Worm (Caenorhabditis elegans) whole organism, L3 larva: ENCODE data around the gene tbc-16.

ENCODE experiments used
- R02D3.7 ChIP-seq: fragments of 150-350 bp; optimal IDR thresholded peaks from 2 replicates; lab custom pipeline; 2014; ENCODE audit warnings: missing biosample characterization, missing genetic modification characterization
- ZK546.5 ChIP-seq: sonication (generic microtip); optimal IDR thresholded peaks from 2 replicates; lab custom pipeline; 2017; ENCODE audit warnings: missing biosample characterization, missing genetic modification characterization
- aly-2 ChIP-seq: fragments of 150-350 bp; optimal IDR thresholded peaks from 2 replicates; lab custom pipeline; 2014; ENCODE audit warnings: missing biosample characterization, missing genetic modification characterization
- ama-1 ChIP-seq: fragments of 150-350 bp; optimal IDR thresholded peaks from 2 replicates; lab custom pipeline; 2018
- ceh-16 ChIP-seq: sonication (generic microtip); optimal IDR thresholded peaks from 2 replicates; lab custom pipeline; 2017; ENCODE audit warnings: missing biosample characterization, missing genetic modification characterization
- ceh-28 ChIP-seq: fragments of 150-350 bp; optimal IDR thresholded peaks from 2 replicates; lab custom pipeline; 2014; ENCODE audit warnings: missing biosample characterization, missing genetic modification reagents, missing genetic modification characterization
- daf-12 ChIP-seq: fragments of 150-350 bp; optimal IDR thresholded peaks from 2 replicates; lab custom pipeline; 2014; ENCODE audit warnings: missing biosample characterization, missing genetic modification reagents, missing genetic modification characterization
- egl-5 ChIP-seq: fragments of 150-350 bp; optimal IDR thresholded peaks from 2 replicates; lab custom pipeline; 2017; ENCODE audit warnings: missing biosample characterization, missing genetic modification reagents, missing genetic modification characterization, inconsistent platforms
- elt-1 ChIP-seq: fragments of 150-350 bp; optimal IDR thresholded peaks from 2 replicates; lab custom pipeline; 2014; ENCODE audit warnings: missing biosample characterization, missing genetic modification characterization
- elt-3 ChIP-seq, 3 experiments: fragments of 150-350 bp in 1 of 3; sonication (generic microtip) in 2 of 3; optimal IDR thresholded peaks; 2 replicates in 2 of 3; 4 replicates in 1 of 3; lab custom pipeline; 2014 to 2017; ENCODE audit warnings: missing biosample characterization in 3 of 3, missing genetic modification characterization in 3 of 3
- fkh-2 ChIP-seq: fragments of 150-350 bp; optimal IDR thresholded peaks from 2 replicates; lab custom pipeline; 2014; ENCODE audit warnings: missing biosample characterization, missing genetic modification reagents, missing genetic modification characterization
- fos-1 ChIP-seq: fragments of 150-350 bp; optimal IDR thresholded peaks from 2 replicates; lab custom pipeline; 2014; ENCODE audit warnings: missing biosample characterization, missing genetic modification characterization
- hmg-11 ChIP-seq: sonication (generic microtip); optimal IDR thresholded peaks from 2 replicates; lab custom pipeline; 2016; ENCODE audit warnings: missing genetic modification characterization, missing compliant biosample characterization
- lin-15B ChIP-seq: fragments of 150-350 bp; optimal IDR thresholded peaks from 2 replicates; lab custom pipeline; 2014; ENCODE audit warnings: missing biosample characterization, missing genetic modification characterization
- lin-39 ChIP-seq: fragments of 150-350 bp; optimal IDR thresholded peaks from 2 replicates; lab custom pipeline; 2018; ENCODE audit warnings: missing biosample characterization, missing genetic modification reagents, missing genetic modification characterization
- lsy-12 ChIP-seq: sonication (generic microtip); optimal IDR thresholded peaks from 2 replicates; lab custom pipeline; 2016; ENCODE audit warnings: mild to moderate bottlenecking, missing genetic modification characterization, missing compliant biosample characterization
- nhr-23 ChIP-seq: fragments of 150-350 bp; optimal IDR thresholded peaks from 2 replicates; lab custom pipeline; 2014; ENCODE audit warnings: missing biosample characterization, missing genetic modification reagents, missing genetic modification characterization
- nhr-237 ChIP-seq: fragments of 150-350 bp; optimal IDR thresholded peaks from 2 replicates; lab custom pipeline; 2014; ENCODE audit warnings: missing biosample characterization, missing genetic modification characterization
- nhr-25 ChIP-seq: sonication (generic microtip); optimal IDR thresholded peaks from 2 replicates; lab custom pipeline; 2017; ENCODE audit warnings: missing biosample characterization, missing genetic modification characterization
- nhr-43 ChIP-seq: sonication (generic microtip); optimal IDR thresholded peaks from 2 replicates; lab custom pipeline; 2016; ENCODE audit warnings: mild to moderate bottlenecking, missing genetic modification characterization, missing compliant biosample characterization; ENCODE audit not compliant: poor library complexity, severe bottlenecking
- nhr-77 ChIP-seq: fragments of 150-350 bp; optimal IDR thresholded peaks from 2 replicates; lab custom pipeline; 2014; ENCODE audit warnings: missing biosample characterization, missing genetic modification characterization
- pqm-1 ChIP-seq: fragments of 150-350 bp; optimal IDR thresholded peaks from 2 replicates; lab custom pipeline; 2017; ENCODE audit warnings: missing biosample characterization, missing genetic modification characterization, inconsistent platforms
- sea-2 ChIP-seq: fragments of 150-350 bp; sonication (generic microtip); optimal IDR thresholded peaks from 4 replicates; lab custom pipeline; 2014; ENCODE audit warnings: missing biosample characterization, missing genetic modification reagents, missing genetic modification characterization
- skn-1 ChIP-seq: fragments of 150-350 bp; optimal IDR thresholded peaks from 2 replicates; lab custom pipeline; 2014; ENCODE audit warnings: missing biosample characterization, missing genetic modification characterization
- snpc-4 ChIP-seq: fragments of 150-350 bp; optimal IDR thresholded peaks from 2 replicates; lab custom pipeline; 2014; ENCODE audit warnings: missing biosample characterization, missing genetic modification characterization
- tbx-2 ChIP-seq: sonication (generic microtip); optimal IDR thresholded peaks from 2 replicates; lab custom pipeline; 2016; ENCODE audit warnings: mild to moderate bottlenecking, missing genetic modification characterization, missing compliant biosample characterization
- unc-39 ChIP-seq: sonication (generic microtip); optimal IDR thresholded peaks from 4 replicates; lab custom pipeline; 2017; ENCODE audit warnings: missing biosample characterization, missing genetic modification characterization
- unc-62 ChIP-seq: fragments of 150-350 bp; sonication (generic microtip); optimal IDR thresholded peaks from 4 replicates; lab custom pipeline; 2014; ENCODE audit warnings: missing biosample characterization, missing genetic modification reagents, missing genetic modification characterization
- zag-1 ChIP-seq: fragments of 150-350 bp; optimal IDR thresholded peaks from 2 replicates; lab custom pipeline; 2014; ENCODE audit warnings: missing biosample characterization, missing genetic modification characterization
- ztf-11 ChIP-seq: fragments of 150-350 bp; optimal IDR thresholded peaks from 2 replicates; lab custom pipeline; 2014; ENCODE audit warnings: missing biosample characterization, missing genetic modification characterization
- ztf-4 ChIP-seq: fragments of 150-350 bp; optimal IDR thresholded peaks from 2 replicates; lab custom pipeline; 2014; ENCODE audit warnings: missing biosample characterization, missing genetic modification characterization

The tbc-16 gene

ce11 chrX:5897038-5897437, at the start of gene tbc-16:
tbc-16 (plus strand) TSS chrX:5897338.
- no peak for TF ChIP-seq zag-1
- TF ChIP-seq elt-3 (tag; optimal IDR thresholded peaks at IDR 0.05; lab: Kevin White, UChicago), result no peak
- TF ChIP-seq lin-39, result no peak
- TF ChIP-seq nhr-77 (tag; lab: Kevin White, UChicago), result no peak
- no peak for TF ChIP-seq R02D3.7 (tag; lab: Kevin White, UChicago)
- no peak for TF ChIP-seq unc-39 (tag; lab: Kevin White, UChicago)
- TF ChIP-seq nhr-237 (tag; lab: Kevin White, UChicago), result no peak
- TF ChIP-seq nhr-25, result no peak
- no peak for TF ChIP-seq unc-62 (GFP tag; lab: Kevin White, UChicago)
- no peak for TF ChIP-seq fkh-2 (tag; lab: Kevin White, UChicago)
- TF ChIP-seq ceh-28 (tag; lab: Kevin White, UChicago), result no peak
- no peak for TF ChIP-seq sea-2

- TF ChIP-seq ama-1 (lab: Kevin White, UChicago) (no peak), nhr-23 (tag; lab: Kevin White, UChicago) (peak; percentile 51), nhr-43 (tag; lab: Kevin White, UChicago) (peak; percentile 39), lin-39 (peak; percentile 5), hmg-11 (tag; lab: Kevin White, UChicago) (peak; percentile 4), unc-62 (GFP tag; lab: Kevin White, UChicago) (no peak), nhr-77 (tag; lab: Kevin White, UChicago) (no peak), tbx-2 (tag; lab: Kevin White, UChicago) (peak; percentile 12), elt-1 (no peak), skn-1 (tag; lab: Kevin White, UChicago) (no peak), fos-1 (tag; lab: Kevin White, UChicago) (no peak), lin-15B (tag; lab: Kevin White, UChicago) (no peak), ztf-11 (tag; lab: Kevin White, UChicago) (no peak)
Measured at ce11 chrX:5848703-5849102, 48.4 kb upstream of the tbc-16 start, which contains the start of gene atat-2. atat-2 (plus strand) TSS chrX:5849100.

ce11 chrX:5850472-5850871, 46.7 kb upstream of the tbc-16 start:
- TF ChIP-seq unc-62 (GFP tag; lab: Kevin White, UChicago), result no peak
- TF ChIP-seq ztf-11 (tag; lab: Kevin White, UChicago), result no peak
- TF ChIP-seq lsy-12 (tag; lab: Kevin White, UChicago), result no peak
- peak; percentile 33 for TF ChIP-seq snpc-4 (tag; lab: Kevin White, UChicago)
- no peak for TF ChIP-seq skn-1 (tag; lab: Kevin White, UChicago)

ce11 chrX:5852113-5852512, 45.0 kb upstream of the tbc-16 start:
- no peak for TF ChIP-seq egl-5 (tag; lab: Kevin White, UChicago)
- peak; percentile 23 for TF ChIP-seq nhr-23 (tag; lab: Kevin White, UChicago)
- TF ChIP-seq, all 47 proteins: peak for 1

ce11 chrX:5854163-5854451, 43.0 kb upstream of the tbc-16 start, which contains the start of gene hog-1:
hog-1 (minus strand) TSS chrX:5854263.
- TF ChIP-seq R02D3.7 (tag; lab: Kevin White, UChicago), result no peak
- TF ChIP-seq fkh-2 (tag; lab: Kevin White, UChicago), result no peak
- no peak for TF ChIP-seq ztf-11 (tag; lab: Kevin White, UChicago)
- TF ChIP-seq ztf-4, result no peak
- TF ChIP-seq ceh-16, result no peak
- no peak for TF ChIP-seq aly-2 (tag; lab: Kevin White, UChicago)
- no peak for TF ChIP-seq lin-39
- no peak for TF ChIP-seq pqm-1
- no peak for TF ChIP-seq nhr-77 (tag; lab: Kevin White, UChicago)
- no peak for TF ChIP-seq egl-5 (tag; lab: Kevin White, UChicago)
- TF ChIP-seq daf-12 (tag; lab: Kevin White, UChicago), result no peak
- TF ChIP-seq zag-1, result no peak
- TF ChIP-seq tbx-2 (tag; lab: Kevin White, UChicago), result no peak
- TF ChIP-seq fos-1 (tag; lab: Kevin White, UChicago), result no peak
- no peak for TF ChIP-seq nhr-43 (tag; lab: Kevin White, UChicago)
- no peak for TF ChIP-seq ZK546.5 (tag; lab: Kevin White, UChicago)
